Fruit fly (Drosophila melanogaster): Measurements from ENCODE around the gene Socs16D.

DNA sequence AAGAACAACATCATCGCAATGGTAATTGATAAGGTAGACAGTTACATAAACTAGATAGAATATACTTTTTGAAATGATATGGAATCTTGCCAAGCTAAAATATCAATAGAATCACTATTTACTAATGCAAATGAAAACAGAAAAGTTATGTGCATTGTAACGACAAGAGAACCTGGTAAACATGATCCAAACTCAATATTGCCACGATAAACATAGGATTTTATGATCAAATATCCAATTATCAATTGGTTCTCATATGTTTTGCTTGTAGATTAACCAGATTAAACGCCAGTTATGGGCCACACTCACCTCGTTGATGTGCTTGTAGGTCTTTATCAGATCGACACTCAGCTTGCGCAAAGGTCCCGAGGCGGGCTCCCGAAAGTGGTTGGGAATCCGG is 44.9 kb upstream of the Socs16D start:
- TF ChIP-seq rn (GFP tag; IDR thresholded peaks at IDR 0.05): no peak
- TF ChIP-seq CG12605 (GFP tag; IDR thresholded peaks at IDR 0.05): no peak
- TF ChIP-seq CG4496 (GFP tag; IDR thresholded peaks at IDR 0.05): no peak
- TF ChIP-seq Snoo (tag; optimal IDR thresholded peaks at IDR 0.05): no peak

Measured in whole organism, pupa.